Fruit fly (Drosophila melanogaster): ENCODE results near the gene CG34448.
A peak's percentile ranks its signal among the peaks of the same experiment; 100 is the strongest.

Gene CG34448

dm6 chr2L:2420490-2420889, 2.7 kb upstream of the CG34448 start, which contains the start of gene CG9886 (continued):
- TF ChIP-seq prd (optimal IDR thresholded peaks at IDR 0.05) (no peak), prd (GFP tag; IDR thresholded peaks at IDR 0.05) (peak; percentile 69), row (GFP tag; IDR thresholded peaks at IDR 0.05) (peak; percentile 85), CG15696 (tag; optimal IDR thresholded peaks at IDR 0.05) (peak; percentile 78), chif (GFP tag; optimal IDR thresholded peaks at IDR 0.05) (peak in 1 of 2 experiments; percentile 38), Lhr (GFP tag; optimal IDR thresholded peaks at IDR 0.05) (peak; percentile 60), CG4424 (GFP tag; optimal IDR thresholded peaks at IDR 0.05) (peak; percentile 68), CG6683 (GFP tag; optimal IDR thresholded peaks at IDR 0.05) (peak; percentile 5), CG15011 (GFP tag; optimal IDR thresholded peaks at IDR 0.05) (peak; percentile 6), CG17612 (GFP tag; IDR thresholded peaks at IDR 0.05) (no peak), ewg (GFP tag; optimal IDR thresholded peaks at IDR 0.05) (peak; percentile 8), CG4730 (GFP tag; IDR thresholded peaks at IDR 0.05) (no peak), Dbx (GFP tag; IDR thresholded peaks at IDR 0.05) (0 out of 3 replicates have a peak, but pooled peaks have one; percentile 34), CG6689 (GFP tag; IDR thresholded peaks at IDR 0.05) (peak; percentile 43; the same call in 1 of the 2 replicates), CG2199 (GFP tag; IDR thresholded peaks at IDR 0.05) (no peak), CG12219 (GFP tag; optimal IDR thresholded peaks at IDR 0.05) (peak; percentile 15), p53 (GFP tag; optimal IDR thresholded peaks at IDR 0.05) (no peak), CTCF (GFP tag; optimal IDR thresholded peaks at IDR 0.05) (peak; percentile 59), her (GFP tag; optimal IDR thresholded peaks at IDR 0.05) (no peak), Ptx1 (GFP tag; IDR thresholded peaks at IDR 0.05) (peak; percentile 56), CG2889 (GFP tag; IDR thresholded peaks at IDR 0.05) (no peak), sob (GFP tag; IDR thresholded peaks at IDR 0.05) (peak; percentile 49), pb (GFP tag; optimal IDR thresholded peaks at IDR 0.05) (no peak), Taf1 (GFP tag; IDR thresholded peaks at IDR 0.05) (no peak), CG7987 (GFP tag; optimal IDR thresholded peaks at IDR 0.05) (peak; percentile 22), CG7745 (tag; optimal IDR thresholded peaks at IDR 0.05) (no peak), ind (GFP tag; optimal IDR thresholded peaks at IDR 0.05) (peak; percentile 49), CG10543 (GFP tag; optimal IDR thresholded peaks at IDR 0.05) (peak; percentile 3), CG12155 (GFP tag; optimal IDR thresholded peaks at IDR 0.05) (peak; percentile 56)

- TF ChIP-seq zen (tag; optimal IDR thresholded peaks at IDR 0.05) (no peak), Blimp-1 (GFP tag; optimal IDR thresholded peaks at IDR 0.05) (peak; percentile 8)
Measured at dm6 chr2L:2419913-2420312, 2.1 kb upstream of the CG34448 start, which contains the start of gene CG34447. CG34447 (minus strand) TSS chr2L:2420013.

DNA sequence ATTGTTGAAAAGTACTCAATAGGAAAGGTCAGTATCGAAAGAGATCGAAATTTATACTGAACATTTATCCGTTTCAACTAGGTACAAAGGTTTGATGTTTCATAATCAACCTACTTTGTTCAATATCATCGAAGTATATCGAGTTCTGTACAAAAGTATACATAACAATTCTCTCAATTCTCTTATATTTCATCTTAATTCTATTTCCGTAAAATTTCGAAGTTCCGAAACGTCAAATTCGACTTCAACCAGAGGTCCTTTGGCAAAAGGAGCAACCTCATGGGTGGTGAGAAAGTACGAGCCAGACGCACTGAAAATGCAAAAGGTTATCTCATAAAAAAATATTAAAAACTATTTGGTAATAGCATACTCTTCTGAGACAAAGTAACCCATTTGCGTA, 1.1 kb downstream of the CG34448 start, which contains the start of gene CG31948:
Gene CG31948 (minus strand): TSS at position 101 of the 400 bp plus-strand sequence.
- TF ChIP-seq CG10979 (tag; optimal IDR thresholded peaks at IDR 0.05) (no peak), CG12391 (tag; optimal IDR thresholded peaks at IDR 0.05) (no peak)

dm6 chr2L:2415109-2415508, 2.7 kb downstream of the CG34448 start, which contains the start of gene CG18641:
CG18641 (minus strand) TSS chr2L:2415322.
- TF ChIP-seq Bgb (GFP tag; IDR thresholded peaks at IDR 0.05; ENCODE audit: partially characterized antibody) (no peak), NfI (GFP tag; optimal IDR thresholded peaks at IDR 0.05) (no peak), CG32532 (GFP tag; IDR thresholded peaks at IDR 0.05) (no peak), Blimp-1 (GFP tag; optimal IDR thresholded peaks at IDR 0.05) (no peak), Hr51 (GFP tag; optimal IDR thresholded peaks at IDR 0.05) (no peak), Fer2 (tag; optimal IDR thresholded peaks at IDR 0.05) (no peak), Usf (GFP tag; optimal IDR thresholded peaks at IDR 0.05) (no peak), sd (tag; optimal IDR thresholded peaks at IDR 0.05) (peak; percentile 15), CG3163 (GFP tag; optimal IDR thresholded peaks at IDR 0.05) (no peak), CG9797 (GFP tag; optimal IDR thresholded peaks at IDR 0.05) (no peak), lov (optimal IDR thresholded peaks at IDR 0.05) (no peak), lov (GFP tag; IDR thresholded peaks at IDR 0.05) (0 out of 3 replicates have a peak, but pooled peaks have one; percentile 12), ci (GFP tag; IDR thresholded peaks at IDR 0.05) (0 out of 3 replicates have a peak, but pooled peaks have one; percentile 12), Atf-2 (GFP tag; optimal IDR thresholded peaks at IDR 0.05) (no peak), Hr3 (GFP tag; optimal IDR thresholded peaks at IDR 0.05) (no peak), tup (GFP tag; optimal IDR thresholded peaks at IDR 0.05) (no peak), fd96Cb (tag; optimal IDR thresholded peaks at IDR 0.05) (no peak)
